Fruit fly (Drosophila melanogaster) whole organism, adult: ENCODE results near the gene Crag.
A peak's percentile ranks its signal among the peaks of the same experiment; 100 is the strongest.

Experiments used
- CG11617 ChIP-seq: fragments of 200-800 bp; sonication (Bioruptor generic); optimal IDR thresholded peaks from 2 replicates; lab custom pipeline; 2017; ENCODE audit warnings: mild to moderate bottlenecking, missing biosample characterization, missing genetic modification reagents, missing genetic modification characterization
- CG1620 ChIP-seq: fragments of 200-800 bp; sonication (Bioruptor generic); optimal IDR thresholded peaks from 2 replicates; lab custom pipeline; 2016; ENCODE audit warnings: missing biosample characterization, missing genetic modification characterization
- Mnt ChIP-seq: fragments of 200-800 bp; sonication (Bioruptor generic); optimal IDR thresholded peaks from 2 replicates; lab custom pipeline; 2016; ENCODE audit warnings: missing biosample characterization, mild to moderate bottlenecking, missing genetic modification characterization
- bab1 ChIP-seq: fragments of 200-800 bp; sonication (Bioruptor generic); optimal IDR thresholded peaks from 3 replicates; lab custom pipeline; 2019; ENCODE audit warnings: missing biosample characterization, mild to moderate bottlenecking, missing genetic modification characterization, moderate library complexity

- TF ChIP-seq bab1 (peak; percentile 9), Mnt (GFP tag; lab: Kevin White, UChicago) (peak; percentile 46), CG1620 (GFP tag; lab: Kevin White, UChicago) (peak; percentile 10), CG11617 (GFP tag; lab: Kevin White, UChicago) (no peak)
Observed at dm6 chrX:8591685-8592127, at the start of gene Crag, which contains the start of gene CG12659.
